Worm (Caenorhabditis elegans) whole organism, young adult: ENCODE data around the gene snu-23.

Experiments
- B0035.1 ChIP-seq: sonication (generic microtip); optimal IDR thresholded peaks from 2 replicates; lab custom pipeline; 2016; ENCODE audit warnings: missing genetic modification characterization, mild to moderate bottlenecking, missing compliant biosample characterization, missing genotype, missing genetic modification reagents
- B0261.1 ChIP-seq: sonication (generic microtip); optimal IDR thresholded peaks from 2 replicates; lab custom pipeline; 2016; ENCODE audit warnings: mild to moderate bottlenecking, missing genetic modification characterization, moderate library complexity, missing compliant biosample characterization
- F33H1.4 ChIP-seq: fragments of 200-800 bp; sonication (Bioruptor generic); IDR thresholded peaks from 2 replicates; pipeline ENCODE4 v1.3.6; 2022; ENCODE audit warnings: missing genetic modification reagents, missing genetic modification characterization, missing compliant biosample characterization
- F37B4.10 ChIP-seq: fragments of 200-800 bp; sonication (Bioruptor generic); IDR thresholded peaks from 2 replicates; pipeline ENCODE4 v1.3.6; 2022; ENCODE audit warnings: missing genetic modification characterization, missing compliant biosample characterization
- F49E8.2 ChIP-seq: sonication (generic microtip); optimal IDR thresholded peaks from 3 replicates; lab custom pipeline; 2017; ENCODE audit warnings: missing genetic modification characterization, mild to moderate bottlenecking, missing compliant biosample characterization, antibody characterized with exemption, moderate library complexity; ENCODE audit not compliant: insufficient read depth
- aptf-2 ChIP-seq: fragments of 200-800 bp; sonication (Bioruptor generic); conservative IDR thresholded peaks from 2 replicates; pipeline ENCODE4 v1.3.6; 2022; ENCODE audit warnings: missing genetic modification reagents, missing genetic modification characterization, missing compliant biosample characterization
- aptf-3 ChIP-seq: fragments of 200-800 bp; sonication (Bioruptor generic); IDR thresholded peaks from 2 replicates; pipeline ENCODE4 v1.3.6; 2022; ENCODE audit warnings: missing genetic modification characterization, missing compliant biosample characterization
- atf-7 ChIP-seq: sonication (generic microtip); optimal IDR thresholded peaks from 2 replicates; lab custom pipeline; 2017; ENCODE audit warnings: mild to moderate bottlenecking, missing genetic modification characterization, missing compliant biosample characterization
- attf-3 ChIP-seq: fragments of 200-800 bp; sonication (Bioruptor generic); conservative IDR thresholded peaks from 2 replicates; pipeline ENCODE4 v1.3.6; 2022; ENCODE audit warnings: missing genetic modification reagents, missing genetic modification characterization, missing compliant biosample characterization
- ccch-3 ChIP-seq: fragments of 200-800 bp; sonication (Bioruptor generic); optimal IDR thresholded peaks from 2 replicates; lab custom pipeline; 2018; ENCODE audit warnings: mild to moderate bottlenecking, missing genetic modification characterization, missing compliant biosample characterization
- cebp-2 ChIP-seq: fragments of 200-800 bp; sonication (Bioruptor generic); IDR thresholded peaks from 2 replicates; pipeline ENCODE4 v1.3.6; 2022; ENCODE audit warnings: missing genetic modification characterization, missing compliant biosample characterization
- ceh-100 ChIP-seq: fragments of 200-800 bp; sonication (Bioruptor generic); IDR thresholded peaks from 2 replicates; pipeline ENCODE4 v1.3.6; 2022; ENCODE audit warnings: missing genetic modification reagents, missing genetic modification characterization, missing compliant biosample characterization
- ceh-40 ChIP-seq: fragments of 200-800 bp; sonication (Bioruptor generic); IDR thresholded peaks from 2 replicates; pipeline ENCODE4 v1.3.6; 2022; ENCODE audit warnings: missing genetic modification characterization, missing compliant biosample characterization
- ceh-91 ChIP-seq: fragments of 200-800 bp; sonication (Bioruptor generic); IDR thresholded peaks from 2 replicates; pipeline ENCODE4 v1.3.6; 2022; ENCODE audit warnings: missing genetic modification reagents, missing genetic modification characterization, missing compliant biosample characterization
- dpl-1 ChIP-seq: fragments of 150-350 bp; optimal IDR thresholded peaks from 2 replicates; lab custom pipeline; 2014; ENCODE audit warnings: missing biosample characterization, missing genetic modification reagents, missing genetic modification characterization
- efl-1 ChIP-seq: fragments of 150-350 bp; optimal IDR thresholded peaks from 2 replicates; lab custom pipeline; 2014; ENCODE audit warnings: missing biosample characterization, missing genetic modification reagents, missing genetic modification characterization
- hrde-1 ChIP-seq: sonication (generic microtip); optimal IDR thresholded peaks from 2 replicates; lab custom pipeline; 2016; ENCODE audit warnings: missing genetic modification characterization, mild to moderate bottlenecking, missing compliant biosample characterization, moderate library complexity, missing genotype, missing genetic modification reagents, borderline replicate concordance
- lag-1 ChIP-seq: fragments of 200-800 bp; sonication (Bioruptor generic); IDR thresholded peaks from 2 replicates; pipeline ENCODE4 v1.3.6; 2022; ENCODE audit warnings: missing genetic modification reagents, missing genetic modification characterization, missing compliant biosample characterization
- lin-26 ChIP-seq: fragments of 200-800 bp; sonication (Bioruptor generic); IDR thresholded peaks from 2 replicates; pipeline ENCODE4 v1.3.6; 2022; ENCODE audit warnings: missing genetic modification reagents, missing genetic modification characterization, missing compliant biosample characterization
- lin-35 ChIP-seq, 3 experiments: fragments of 150-350 bp in 2 of 3; sonication (generic microtip) in 1 of 3; optimal IDR thresholded peaks; 2 replicates each; lab custom pipeline; 2014 to 2018; ENCODE audit warnings: missing biosample characterization in 3 of 3, missing genetic modification characterization in 3 of 3, missing genetic modification reagents in 3 of 3
- madf-8 ChIP-seq: fragments of 200-800 bp; sonication (Bioruptor generic); conservative IDR thresholded peaks from 2 replicates; pipeline ENCODE4 v1.3.6; 2022; ENCODE audit warnings: missing genetic modification reagents, missing genetic modification characterization, missing compliant biosample characterization
- mel-28 ChIP-seq: sonication (generic microtip); optimal IDR thresholded peaks from 2 replicates; lab custom pipeline; 2016; ENCODE audit warnings: borderline replicate concordance, mild to moderate bottlenecking, missing genetic modification characterization, missing compliant biosample characterization
- mxl-1 ChIP-seq: sonication (generic microtip); optimal IDR thresholded peaks from 2 replicates; lab custom pipeline; 2016; ENCODE audit warnings: missing genetic modification characterization, missing compliant biosample characterization
- nfyb-1 ChIP-seq: fragments of 200-800 bp; sonication (Bioruptor generic); IDR thresholded peaks from 2 replicates; pipeline ENCODE4 v1.3.6; 2022; ENCODE audit warnings: missing genetic modification reagents, missing genetic modification characterization, missing compliant biosample characterization
- nhr-27 ChIP-seq: fragments of 200-800 bp; sonication (Bioruptor generic); optimal IDR thresholded peaks from 2 replicates; lab custom pipeline; 2018; ENCODE audit warnings: mild to moderate bottlenecking, missing genetic modification characterization, moderate library complexity, missing compliant biosample characterization
- rcor-1 ChIP-seq: fragments of 200-800 bp; sonication (Bioruptor generic); IDR thresholded peaks from 2 replicates; pipeline ENCODE4 v1.3.6; 2022; ENCODE audit warnings: missing genetic modification reagents, missing genetic modification characterization, missing compliant biosample characterization
- repo-1 ChIP-seq: sonication (generic microtip); optimal IDR thresholded peaks from 2 replicates; lab custom pipeline; 2017; ENCODE audit warnings: mild to moderate bottlenecking, missing genetic modification characterization, missing compliant biosample characterization
- snpc-4 ChIP-seq, 5 experiments: fragments of 150-350 bp in 1 of 5; sonication (generic microtip) in 4 of 5; optimal IDR thresholded peaks; 2 replicates each; lab custom pipeline; 2014 to 2018; ENCODE audit warnings: missing genetic modification characterization in 5 of 5, missing biosample characterization in 3 of 5, antibody characterized with exemption in 2 of 5, mild to moderate bottlenecking in 2 of 5, missing compliant biosample characterization in 2 of 5, missing genotype in 2 of 5, moderate library complexity in 2 of 5, missing genetic modification reagents in 1 of 5
- somi-1 ChIP-seq: fragments of 200-800 bp; sonication (Bioruptor generic); optimal IDR thresholded peaks from 2 replicates; lab custom pipeline; 2018; ENCODE audit warnings: mild to moderate bottlenecking, missing genetic modification characterization, missing compliant biosample characterization
- tbp1 ChIP-seq: fragments of 200-800 bp; sonication (Bioruptor generic); optimal IDR thresholded peaks from 2 replicates; lab custom pipeline; 2018; ENCODE audit warnings: mild to moderate bottlenecking, missing genetic modification characterization, missing compliant biosample characterization
- tlf-1 ChIP-seq: fragments of 200-800 bp; sonication (Bioruptor generic); optimal IDR thresholded peaks from 2 replicates; lab custom pipeline; 2018; ENCODE audit warnings: mild to moderate bottlenecking, missing genetic modification characterization, missing compliant biosample characterization
- xnd-1 ChIP-seq: sonication (generic microtip); optimal IDR thresholded peaks from 2 replicates; lab custom pipeline; 2016; ENCODE audit warnings: missing genotype, missing genetic modification reagents, missing genetic modification characterization, missing compliant biosample characterization
- zfh-2 ChIP-seq: fragments of 200-800 bp; sonication (Bioruptor generic); conservative IDR thresholded peaks from 2 replicates; pipeline ENCODE4 v1.3.6; 2022; ENCODE audit warnings: missing genetic modification reagents, missing genetic modification characterization, missing compliant biosample characterization
- zim-3 ChIP-seq: sonication (generic microtip); optimal IDR thresholded peaks from 2 replicates; lab custom pipeline; 2017; ENCODE audit warnings: mild to moderate bottlenecking, missing genetic modification characterization, moderate library complexity, missing compliant biosample characterization
- ztf-18 ChIP-seq: sonication (generic microtip); optimal IDR thresholded peaks from 2 replicates; lab custom pipeline; 2016; ENCODE audit warnings: missing genotype, mild to moderate bottlenecking, missing genetic modification characterization, missing compliant biosample characterization
- ztf-22 ChIP-seq: fragments of 200-800 bp; sonication (Bioruptor generic); optimal IDR thresholded peaks from 2 replicates; lab custom pipeline; 2018; ENCODE audit warnings: mild to moderate bottlenecking, missing genetic modification characterization, moderate library complexity, missing compliant biosample characterization

The snu-23 gene

DNA sequence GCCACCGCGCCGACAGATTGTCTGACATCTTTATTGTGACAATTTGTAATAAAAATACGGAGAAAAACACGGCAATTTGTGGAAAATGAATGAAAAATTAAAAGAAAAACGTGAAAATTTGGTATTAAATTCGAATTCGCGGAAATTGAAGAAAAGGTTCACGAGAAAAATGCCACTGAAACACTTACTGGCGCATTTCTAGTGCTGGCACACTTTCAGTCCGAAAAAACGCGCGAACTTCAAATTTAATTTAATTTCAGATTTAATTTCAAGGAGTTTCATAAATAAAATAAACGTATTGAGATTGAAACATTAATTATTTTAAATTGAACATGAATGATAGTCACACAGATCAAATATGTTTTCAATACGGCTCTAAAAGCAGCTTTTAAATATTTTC, 25.4 kb upstream of the snu-23 start, which contains the start of gene cyk-7 (continued):
- TF ChIP-seq rcor-1 (GFP tag; lab: Robert Waterston, UW) (peak; percentile 61), cebp-2 (no peak), xnd-1 (peak; percentile 69), ceh-100 (0 out of 2 replicates have a peak, but pooled peaks have one; percentile 13), lag-1 (no peak), ceh-40 (no peak), madf-8 (GFP tag; lab: Robert Waterston, UW) (peak; percentile 56), aptf-2 (no peak), ztf-18 (tag; lab: Kevin White, UChicago) (peak; percentile 97), somi-1 (GFP tag; lab: Kevin White, UChicago) (no peak), zim-3 (tag; lab: Kevin White, UChicago) (no peak), lin-35 (GFP tag; optimal IDR thresholded peaks at IDR 0.05; lab: Kevin White, UChicago) (peak; percentile 21 to 78 (median 51)), nhr-27 (tag; lab: Kevin White, UChicago) (no peak), dpl-1 (GFP tag; lab: Kevin White, UChicago) (peak; percentile 77), F33H1.4 (peak; percentile 69), tlf-1 (GFP tag; lab: Kevin White, UChicago) (peak; percentile 26), efl-1 (GFP tag; lab: Kevin White, UChicago) (peak; percentile 77), attf-3 (GFP tag; lab: Robert Waterston, UW) (peak; percentile 44; the same call in 1 of the 2 replicates), snpc-4 (GFP tag; optimal IDR thresholded peaks at IDR 0.05; lab: Kevin White, UChicago) (no peak), snpc-4 (tag; optimal IDR thresholded peaks at IDR 0.05; lab: Kevin White, UChicago) (peak in 1 of 4 experiments; percentile 28), hrde-1 (tag; lab: Kevin White, UChicago) (no peak)

DNA sequence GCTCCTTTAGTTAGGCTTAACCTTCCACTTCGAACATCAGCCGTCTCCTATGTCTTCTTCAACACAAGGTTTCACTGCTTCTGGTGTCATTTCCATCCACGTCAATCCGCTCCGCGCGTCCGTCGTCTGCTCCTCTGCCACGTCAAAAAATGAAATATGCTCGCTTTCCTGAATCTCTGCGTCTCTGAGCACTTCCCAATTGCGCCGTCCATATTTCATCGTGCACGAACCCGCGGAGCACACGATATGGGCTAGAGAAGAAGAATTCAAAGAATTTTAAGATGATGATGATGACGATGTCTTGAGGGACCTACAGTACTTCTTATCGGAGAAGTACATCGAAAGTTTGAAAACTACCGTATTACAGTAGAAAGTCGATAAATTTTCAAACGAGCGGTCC, 23.1 kb upstream of the snu-23 start:
- TF ChIP-seq atf-7 (tag; lab: Kevin White, UChicago) (no peak), B0261.1 (tag; lab: Kevin White, UChicago) (no peak), tbp1 (no peak)

DNA sequence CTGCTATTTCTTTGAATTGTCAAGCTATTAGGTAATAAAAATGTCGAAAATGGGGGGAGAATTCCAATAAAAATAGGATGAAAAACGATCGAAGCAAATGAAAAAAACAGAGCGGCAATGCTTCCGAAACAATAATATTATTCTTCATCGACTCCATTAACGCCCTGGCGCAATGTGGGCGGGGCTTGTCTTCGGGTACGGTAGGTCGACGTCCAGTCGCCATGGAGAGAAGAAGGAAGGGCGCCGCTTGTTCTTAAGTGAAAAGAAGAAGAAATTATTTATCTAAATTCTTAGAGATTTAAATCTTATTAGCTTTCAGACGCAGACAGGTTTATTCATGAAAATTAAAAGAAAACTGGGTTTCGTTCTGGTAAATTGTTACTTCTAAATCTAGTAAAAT, 22.3 kb upstream of the snu-23 start:
- TF ChIP-seq attf-3 (GFP tag; lab: Robert Waterston, UW) (no peak), nfyb-1 (GFP tag; lab: Robert Waterston, UW) (no peak), ceh-91 (GFP tag; lab: Robert Waterston, UW) (no peak), B0035.1 (tag; lab: Kevin White, UChicago) (no peak), B0261.1 (tag; lab: Kevin White, UChicago) (no peak), repo-1 (no peak), F49E8.2 (tag; lab: Kevin White, UChicago) (no peak), lin-26 (GFP tag; lab: Robert Waterston, UW) (no peak), F37B4.10 (GFP tag; lab: Robert Waterston, UW) (no peak), mxl-1 (tag; lab: Kevin White, UChicago) (no peak), mel-28 (no peak), ztf-22 (GFP tag; lab: Kevin White, UChicago) (no peak), zfh-2 (no peak), ccch-3 (no peak), aptf-3 (GFP tag; lab: Robert Waterston, UW) (no peak)
